Worm (Caenorhabditis elegans) whole organism, early embryonic: ENCODE measurements around the gene fipr-15.

ENCODE experiments used
- B0310.2 ChIP-seq: sonication (generic microtip); optimal IDR thresholded peaks from 2 replicates; lab custom pipeline; 2016; ENCODE audit warnings: mild to moderate bottlenecking, missing genetic modification characterization, missing compliant biosample characterization
- F13C5.2 ChIP-seq: sonication (generic microtip); optimal IDR thresholded peaks from 2 replicates; lab custom pipeline; 2017; ENCODE audit warnings: mild to moderate bottlenecking, missing genetic modification characterization, inconsistent platforms, missing compliant biosample characterization
- aly-1 ChIP-seq: sonication (generic microtip); optimal IDR thresholded peaks from 2 replicates; lab custom pipeline; 2016; ENCODE audit warnings: missing genetic modification characterization, missing compliant biosample characterization
- ama-1 ChIP-seq: fragments of 150-350 bp; optimal IDR thresholded peaks from 2 replicates; lab custom pipeline; 2014
- ceh-13 ChIP-seq: fragments of 200-800 bp; sonication (Bioruptor generic); optimal IDR thresholded peaks from 2 replicates; lab custom pipeline; 2018; ENCODE audit warnings: mild to moderate bottlenecking, missing genetic modification characterization, missing compliant biosample characterization
- ceh-36 ChIP-seq: sonication (generic microtip); optimal IDR thresholded peaks from 2 replicates; lab custom pipeline; 2016; ENCODE audit warnings: missing genetic modification characterization, inconsistent platforms, missing compliant biosample characterization
- ets-7 ChIP-seq: sonication (generic microtip); optimal IDR thresholded peaks from 2 replicates; lab custom pipeline; 2016; ENCODE audit warnings: missing genotype, missing genetic modification characterization, missing compliant biosample characterization
- flt-1 ChIP-seq: fragments of 200-800 bp; sonication (Bioruptor generic); IDR thresholded peaks from 2 replicates; pipeline ENCODE4 v1.3.6; 2022; ENCODE audit warnings: missing genetic modification characterization, missing compliant biosample characterization
- hmbx-1 ChIP-seq: sonication (generic microtip); optimal IDR thresholded peaks from 2 replicates; lab custom pipeline; 2016; ENCODE audit warnings: mild to moderate bottlenecking, missing genetic modification characterization, missing compliant biosample characterization
- hmg-4 ChIP-seq: fragments of 200-800 bp; sonication (Bioruptor generic); optimal IDR thresholded peaks from 2 replicates; lab custom pipeline; 2018; ENCODE audit warnings: mild to moderate bottlenecking, missing genetic modification characterization, missing compliant biosample characterization
- hnd-1 ChIP-seq: sonication (generic microtip); optimal IDR thresholded peaks from 2 replicates; lab custom pipeline; 2016; ENCODE audit warnings: missing genetic modification characterization, missing compliant biosample characterization
- pes-1 ChIP-seq: fragments of 200-800 bp; sonication (Bioruptor generic); IDR thresholded peaks from 2 replicates; pipeline ENCODE4 v1.3.6; 2022; ENCODE audit warnings: missing genetic modification reagents, missing genetic modification characterization, missing compliant biosample characterization
- scrt-1 ChIP-seq: fragments of 200-800 bp; sonication (Bioruptor generic); IDR thresholded peaks from 2 replicates; pipeline ENCODE4 v1.3.6; 2022; ENCODE audit warnings: missing genetic modification characterization, missing compliant biosample characterization
- sea-1 ChIP-seq: fragments of 200-800 bp; sonication (Bioruptor generic); conservative IDR thresholded peaks from 2 replicates; pipeline ENCODE4 v1.3.6; 2022; ENCODE audit warnings: missing genetic modification characterization, missing compliant biosample characterization
- tbx-11 ChIP-seq: fragments of 200-800 bp; sonication (Bioruptor generic); IDR thresholded peaks from 2 replicates; pipeline ENCODE4 v1.3.6; 2022; ENCODE audit warnings: missing genetic modification characterization, missing compliant biosample characterization
- tbx-37 ChIP-seq: fragments of 200-800 bp; sonication (Bioruptor generic); conservative IDR thresholded peaks from 2 replicates; pipeline ENCODE4 v1.3.6; 2022; ENCODE audit warnings: missing genetic modification reagents, missing genetic modification characterization, missing compliant biosample characterization
- tra-4 ChIP-seq: sonication (generic microtip); optimal IDR thresholded peaks from 2 replicates; lab custom pipeline; 2017; ENCODE audit warnings: missing genetic modification characterization, missing compliant biosample characterization

fipr-15 gene

ce11 chrIV:10896512-10896911 lies 16.1 kb downstream of the fipr-15 start, which contains the start of gene srlf-13:
TSS of gene srlf-13 (minus strand) at chrIV:10896612.
- TF ChIP-seq sea-1 (GFP tag; lab: Robert Waterston, UW) (no peak), tbx-11 (GFP tag; lab: Robert Waterston, UW) (no peak), flt-1 (GFP tag; lab: Robert Waterston, UW) (no peak), hmbx-1 (tag; lab: Kevin White, UChicago) (no peak), hmg-4 (GFP tag; lab: Kevin White, UChicago) (no peak), ama-1 (lab: Kevin White, UChicago) (no peak), aly-1 (no peak), F13C5.2 (tag; lab: Kevin White, UChicago) (no peak)

DNA sequence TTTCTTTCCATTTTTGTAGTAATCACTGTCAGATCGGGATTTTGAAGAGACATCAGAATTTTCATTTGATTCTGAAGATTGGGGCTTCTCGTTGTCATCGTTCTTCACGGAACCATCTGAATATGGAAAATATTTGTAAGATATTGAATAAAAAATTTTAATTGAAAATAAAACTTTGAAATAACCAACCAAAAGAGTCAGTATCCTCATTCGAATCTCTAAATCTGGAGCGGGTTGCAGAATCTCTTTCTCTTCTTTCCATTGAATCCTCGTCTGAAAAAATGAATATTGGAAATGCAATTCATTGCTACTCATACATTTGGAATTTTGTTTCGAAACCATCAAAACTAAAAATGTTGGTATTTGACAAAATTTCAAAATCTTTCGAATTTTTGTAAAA lies 17.8 kb downstream of the fipr-15 start:
- TF ChIP-seq hmbx-1 (tag; lab: Kevin White, UChicago) (no peak), hmg-4 (GFP tag; lab: Kevin White, UChicago) (no peak), hnd-1 (tag; lab: Kevin White, UChicago) (no peak), tbx-37 (GFP tag; lab: Robert Waterston, UW) (no peak), aly-1 (no peak), ceh-13 (GFP tag; lab: Kevin White, UChicago) (no peak), ceh-36 (tag; lab: Kevin White, UChicago) (no peak), tbx-11 (GFP tag; lab: Robert Waterston, UW) (no peak), scrt-1 (GFP tag; lab: Robert Waterston, UW) (no peak), pes-1 (GFP tag; lab: Robert Waterston, UW) (no peak), B0310.2 (no peak), F13C5.2 (tag; lab: Kevin White, UChicago) (no peak), sea-1 (GFP tag; lab: Robert Waterston, UW) (no peak)

DNA sequence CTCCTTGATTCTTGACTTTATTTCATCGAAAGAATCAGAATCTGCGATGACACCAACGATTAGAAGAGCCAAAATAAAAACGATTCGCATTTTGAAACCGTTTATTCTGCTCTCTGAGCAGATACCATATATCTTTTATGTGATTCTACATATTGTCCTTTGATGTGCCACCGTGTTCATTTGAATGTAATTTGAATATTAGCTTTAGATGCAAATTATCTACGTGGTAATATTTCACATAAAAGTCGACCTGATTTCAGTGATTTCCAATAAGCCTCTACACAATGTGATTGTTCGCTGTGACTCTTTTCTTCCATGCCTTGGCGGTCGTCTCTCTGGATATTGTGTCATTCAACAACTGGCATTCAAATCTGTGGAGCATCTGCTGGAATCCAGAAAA lies 18.7 kb downstream of the fipr-15 start, which contains the start of the genes F13E9.9 and F13E9.19:
TSS of gene F13E9.9 (minus strand) at position 101 of the 400 bp plus-strand sequence.
TSS of gene F13E9.19 (plus strand) at position 316 of the 400 bp plus-strand sequence.
- no peak for TF ChIP-seq ceh-13 (GFP tag; lab: Kevin White, UChicago)
- TF ChIP-seq aly-1: no peak
- TF ChIP-seq tra-4 (tag; lab: Kevin White, UChicago): no peak
- TF ChIP-seq tbx-11 (GFP tag; lab: Robert Waterston, UW): no peak
- no peak for TF ChIP-seq B0310.2
- TF ChIP-seq ceh-36 (tag; lab: Kevin White, UChicago): no peak
- no peak for TF ChIP-seq hmbx-1 (tag; lab: Kevin White, UChicago)
- no peak for TF ChIP-seq sea-1 (GFP tag; lab: Robert Waterston, UW)
- TF ChIP-seq pes-1 (GFP tag; lab: Robert Waterston, UW): no peak
- TF ChIP-seq ets-7 (tag; lab: Kevin White, UChicago): no peak
- no peak for TF ChIP-seq hnd-1 (tag; lab: Kevin White, UChicago)
- TF ChIP-seq hmg-4 (GFP tag; lab: Kevin White, UChicago): no peak
- TF ChIP-seq scrt-1 (GFP tag; lab: Robert Waterston, UW): no peak
- no peak for TF ChIP-seq F13C5.2 (tag; lab: Kevin White, UChicago)
- no peak for TF ChIP-seq flt-1 (GFP tag; lab: Robert Waterston, UW)
- no peak for TF ChIP-seq tbx-37 (GFP tag; lab: Robert Waterston, UW)
- no peak for TF ChIP-seq ama-1 (lab: Kevin White, UChicago)

DNA sequence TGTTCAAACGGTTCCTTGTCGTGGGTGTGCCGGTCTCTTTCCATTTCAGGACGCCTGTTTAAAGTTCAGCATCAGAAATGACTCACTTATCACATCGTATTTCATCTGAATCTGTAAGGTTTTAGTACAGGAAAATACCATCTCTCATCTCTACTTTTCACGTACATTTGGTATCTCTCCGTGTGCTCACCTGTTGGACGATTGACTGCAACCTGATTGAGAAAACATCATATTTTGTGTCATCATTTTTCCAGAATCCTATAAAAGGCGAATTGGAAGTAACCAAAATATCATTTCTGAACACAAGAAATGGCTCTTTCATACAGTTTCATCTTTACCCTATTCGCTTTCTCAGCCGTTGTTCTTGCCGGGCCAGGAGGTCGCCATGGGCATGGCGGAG lies 19.7 kb downstream of the fipr-15 start, which contains the start of gene srlf-30:
TSS of gene srlf-30 (plus strand) at position 301 of the 400 bp plus-strand sequence.
- TF ChIP-seq pes-1 (GFP tag; lab: Robert Waterston, UW) (no peak), ets-7 (tag; lab: Kevin White, UChicago) (no peak), tbx-37 (GFP tag; lab: Robert Waterston, UW) (no peak), hmbx-1 (tag; lab: Kevin White, UChicago) (no peak), hmg-4 (GFP tag; lab: Kevin White, UChicago) (no peak), ceh-13 (GFP tag; lab: Kevin White, UChicago) (no peak), scrt-1 (GFP tag; lab: Robert Waterston, UW) (no peak), aly-1 (no peak), ceh-36 (tag; lab: Kevin White, UChicago) (no peak)

DNA sequence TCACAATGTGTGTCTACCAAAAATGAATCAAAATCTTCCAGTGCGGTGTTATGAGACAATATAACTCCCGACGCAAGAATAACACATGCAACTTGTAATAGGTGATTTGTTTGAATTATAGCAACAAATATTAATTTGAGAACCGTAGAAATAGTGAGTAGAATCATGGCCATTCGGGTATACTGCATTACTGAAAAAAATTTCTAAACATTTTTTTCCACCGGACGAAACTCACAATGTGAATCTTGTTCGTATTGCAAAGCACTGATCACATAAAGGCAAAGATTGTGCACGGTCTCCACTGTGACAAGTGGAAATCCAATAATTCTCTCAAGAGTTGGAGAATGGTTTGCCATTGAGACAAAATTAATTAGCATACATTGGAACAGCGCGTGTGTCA lies 22.1 kb downstream of the fipr-15 start:
- TF ChIP-seq pes-1 (GFP tag; lab: Robert Waterston, UW) (no peak), tbx-37 (GFP tag; lab: Robert Waterston, UW) (no peak), scrt-1 (GFP tag; lab: Robert Waterston, UW) (no peak), ama-1 (lab: Kevin White, UChicago) (no peak)

ce11 chrIV:10904282-10904681 lies 23.9 kb downstream of the fipr-15 start, which contains the start of gene ZK596.3:
TSS of gene ZK596.3 (minus strand) at chrIV:10904382.
- TF ChIP-seq tbx-11 (GFP tag; lab: Robert Waterston, UW) (no peak), ama-1 (lab: Kevin White, UChicago) (no peak), ceh-13 (GFP tag; lab: Kevin White, UChicago) (no peak), B0310.2 (no peak), scrt-1 (GFP tag; lab: Robert Waterston, UW) (no peak), hmbx-1 (tag; lab: Kevin White, UChicago) (no peak), ceh-36 (tag; lab: Kevin White, UChicago) (no peak), tbx-37 (GFP tag; lab: Robert Waterston, UW) (no peak), hnd-1 (tag; lab: Kevin White, UChicago) (no peak), flt-1 (GFP tag; lab: Robert Waterston, UW) (no peak), ets-7 (tag; lab: Kevin White, UChicago) (no peak), sea-1 (GFP tag; lab: Robert Waterston, UW) (no peak), tra-4 (tag; lab: Kevin White, UChicago) (no peak), pes-1 (GFP tag; lab: Robert Waterston, UW) (no peak), F13C5.2 (tag; lab: Kevin White, UChicago) (no peak), aly-1 (no peak), hmg-4 (GFP tag; lab: Kevin White, UChicago) (no peak)

ce11 chrIV:10909206-10909605 lies 28.8 kb downstream of the fipr-15 start, which contains the start of gene ZK596.2:
TSS of gene ZK596.2 (minus strand) at chrIV:10909306.
- no peak for TF ChIP-seq tbx-11 (GFP tag; lab: Robert Waterston, UW)
- no peak for TF ChIP-seq hnd-1 (tag; lab: Kevin White, UChicago)
